Fruit fly (Drosophila melanogaster): Measurements from ENCODE around the gene Nup160.

Nup160 gene

dm6 chr2L:11106562-11106962 lies 17.0 kb upstream of the Nup160 start, which contains the start of gene Reps (continued):
- peak; percentile 97 for TF ChIP-seq CG32006 (GFP tag; optimal IDR thresholded peaks at IDR 0.05)
- TF ChIP-seq net (GFP tag; optimal IDR thresholded peaks at IDR 0.05): peak; percentile 96
- peak; percentile 98 for TF ChIP-seq Hr39 (GFP tag; optimal IDR thresholded peaks at IDR 0.05)
- TF ChIP-seq Lpt (GFP tag; optimal IDR thresholded peaks at IDR 0.05): peak; percentile 97
- peak; percentile 97 for TF ChIP-seq fd59A (GFP tag; optimal IDR thresholded peaks at IDR 0.05)
- TF ChIP-seq cyc (GFP tag; optimal IDR thresholded peaks at IDR 0.05): peak; percentile 99
- TF ChIP-seq ss (GFP tag; optimal IDR thresholded peaks at IDR 0.05): peak; percentile 96 to 97
- TF ChIP-seq CG4318 (GFP tag; optimal IDR thresholded peaks at IDR 0.05): peak; percentile 96
- peak; percentile 92 for TF ChIP-seq CG16779 (tag; optimal IDR thresholded peaks at IDR 0.05)
- peak; percentile 99 for TF ChIP-seq eg (GFP tag; IDR thresholded peaks at IDR 0.05)
- peak; percentile 97 for TF ChIP-seq achi (GFP tag; optimal IDR thresholded peaks at IDR 0.05)

DNA sequence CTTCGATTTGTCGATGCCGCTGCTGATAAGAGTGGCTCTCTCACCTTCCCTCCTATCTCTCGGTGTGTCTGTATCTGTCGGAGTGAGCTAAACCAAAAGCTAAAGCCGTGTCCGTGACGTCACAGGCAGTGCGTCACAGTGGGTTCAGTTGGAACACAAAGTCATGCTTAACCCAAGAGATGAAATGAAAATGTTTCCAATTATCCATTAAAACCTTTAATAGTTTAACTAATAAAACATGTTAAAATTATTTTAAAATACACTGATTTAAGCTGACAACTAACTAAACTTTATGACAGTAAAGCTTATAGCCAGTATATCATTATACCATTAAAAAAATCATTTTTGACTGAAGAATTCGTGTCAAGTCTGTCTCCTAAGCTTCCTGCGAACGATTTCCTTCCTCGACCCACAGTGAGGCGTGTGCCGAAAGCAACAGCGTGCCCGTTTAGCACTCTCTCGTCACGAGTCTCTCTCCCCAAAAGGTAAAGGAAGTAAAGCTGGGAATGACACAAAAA lies 10.5 kb upstream of the Nup160 start, which contains the start of gene Idua:
Gene Idua, minus strand, starts transcription at position 51 of the 518 bp plus-strand sequence.
- TF ChIP-seq CG3032 (tag; optimal IDR thresholded peaks at IDR 0.05): no peak
- TF ChIP-seq Sox15 (GFP tag; optimal IDR thresholded peaks at IDR 0.05): peak; percentile 57
- TF ChIP-seq CG8319 (GFP tag; optimal IDR thresholded peaks at IDR 0.05): no peak
- TF ChIP-seq Lpt (GFP tag; optimal IDR thresholded peaks at IDR 0.05): no peak
- TF ChIP-seq CG10669 (GFP tag; optimal IDR thresholded peaks at IDR 0.05): no peak
- TF ChIP-seq dac (GFP tag; optimal IDR thresholded peaks at IDR 0.05): no peak
- peak; percentile 82 for TF ChIP-seq achi (GFP tag; optimal IDR thresholded peaks at IDR 0.05)
- peak; percentile 74 for TF ChIP-seq CG8632 (GFP tag; optimal IDR thresholded peaks at IDR 0.05)
- TF ChIP-seq svp (GFP tag): no peak
- peak; percentile 72 for TF ChIP-seq CG31627 (GFP tag; optimal IDR thresholded peaks at IDR 0.05)
- TF ChIP-seq acj6 (GFP tag; optimal IDR thresholded peaks at IDR 0.05): no peak
- peak; percentile 85 for TF ChIP-seq net (GFP tag; optimal IDR thresholded peaks at IDR 0.05)
- TF ChIP-seq pdm3 (GFP tag; optimal IDR thresholded peaks at IDR 0.05): no peak
- no peak for TF ChIP-seq Met (GFP tag; optimal IDR thresholded peaks at IDR 0.05)
- peak; percentile 51; the same call in 1 of the 3 replicates for TF ChIP-seq CG6163 (GFP tag; IDR thresholded peaks at IDR 0.05)
- no peak for TF ChIP-seq Hr38 (GFP tag; optimal IDR thresholded peaks at IDR 0.05)
- peak; percentile 74 for TF ChIP-seq CG6792 (GFP tag; optimal IDR thresholded peaks at IDR 0.05)
- TF ChIP-seq cyc (GFP tag; optimal IDR thresholded peaks at IDR 0.05): peak; percentile 45
- TF ChIP-seq Hr39 (GFP tag; optimal IDR thresholded peaks at IDR 0.05): no peak
- TF ChIP-seq CG16779 (tag; optimal IDR thresholded peaks at IDR 0.05): no peak
- peak; percentile 25 for TF ChIP-seq CG11762 (GFP tag; optimal IDR thresholded peaks at IDR 0.05; ENCODE audit: insufficient read depth)
- TF ChIP-seq Hr4 (GFP tag; optimal IDR thresholded peaks at IDR 0.05): no peak
- TF ChIP-seq CG11902 (GFP tag; optimal IDR thresholded peaks at IDR 0.05): peak; percentile 61
- no peak for TF ChIP-seq Eip93F (GFP tag; optimal IDR thresholded peaks at IDR 0.05)
- TF ChIP-seq CG32006 (GFP tag; optimal IDR thresholded peaks at IDR 0.05): no peak
- peak; percentile 76 for TF ChIP-seq CG34406 (GFP tag; optimal IDR thresholded peaks at IDR 0.05)
- no peak for TF ChIP-seq CG3919 (GFP tag; optimal IDR thresholded peaks at IDR 0.05)
- TF ChIP-seq Ets21C (GFP tag; optimal IDR thresholded peaks at IDR 0.05): peak; percentile 54
- no peak; the same call in 2 of the 3 replicates for TF ChIP-seq eg (GFP tag; IDR thresholded peaks at IDR 0.05)
- peak in 1 of 2 experiments; percentile 49 for TF ChIP-seq salr (GFP tag; optimal IDR thresholded peaks at IDR 0.05)
- TF ChIP-seq CG15336 (GFP tag; IDR thresholded peaks at IDR 0.05): peak; percentile 72
- TF ChIP-seq vri (GFP tag; optimal IDR thresholded peaks at IDR 0.05): no peak
- TF ChIP-seq ss (GFP tag; optimal IDR thresholded peaks at IDR 0.05): no peak
- TF ChIP-seq CG6854 (GFP tag; optimal IDR thresholded peaks at IDR 0.05): peak; percentile 68
- peak; percentile 73 for TF ChIP-seq fd59A (GFP tag; optimal IDR thresholded peaks at IDR 0.05)
- TF ChIP-seq esn (GFP tag; optimal IDR thresholded peaks at IDR 0.05): peak; percentile 85
- peak; percentile 52 for TF ChIP-seq Gug (GFP tag; IDR thresholded peaks at IDR 0.05)
- TF ChIP-seq Eip78C (GFP tag): peak; percentile 96
- no peak for TF ChIP-seq Eip75B (GFP tag; optimal IDR thresholded peaks at IDR 0.05)
- peak; percentile 83 for TF ChIP-seq CG10631 (GFP tag; optimal IDR thresholded peaks at IDR 0.05)
- TF ChIP-seq lz (GFP tag; optimal IDR thresholded peaks at IDR 0.05): peak; percentile 65
- TF ChIP-seq OdsH (GFP tag; optimal IDR thresholded peaks at IDR 0.05): no peak
- TF ChIP-seq CG4318 (GFP tag; optimal IDR thresholded peaks at IDR 0.05): peak; percentile 69
- TF ChIP-seq spab (GFP tag; optimal IDR thresholded peaks at IDR 0.05): no peak
- peak; percentile 82; the same call in 2 of the 3 replicates for TF ChIP-seq CG8119 (GFP tag; IDR thresholded peaks at IDR 0.05)
- TF ChIP-seq CG1621 (tag; optimal IDR thresholded peaks at IDR 0.05): peak; percentile 58
- TF ChIP-seq CG11294 (GFP tag; IDR thresholded peaks at IDR 0.05): peak; percentile 26; the same call in 1 of the 2 replicates
- TF ChIP-seq topi (GFP tag; optimal IDR thresholded peaks at IDR 0.05): no peak
